Fruit fly (Drosophila melanogaster): ENCODE data around the gene FASN1.
A peak's percentile ranks its signal among the peaks of the same experiment; 100 is the strongest.

The FASN1 gene

dm6 chr2L:3037153-3037579 is 19.2 kb upstream of the FASN1 start, which contains the start of the genes CG17260 and SerRS (continued):
- TF ChIP-seq dimm (GFP tag; IDR thresholded peaks at IDR 0.05) (peak; percentile 73), Atf3 (GFP tag; optimal IDR thresholded peaks at IDR 0.05) (peak; percentile 89), dysf (GFP tag; IDR thresholded peaks at IDR 0.05) (peak; percentile 95), sqz (GFP tag; optimal IDR thresholded peaks at IDR 0.05) (no peak), twi (tag; optimal IDR thresholded peaks at IDR 0.05) (peak; percentile 87), CG4424 (GFP tag; optimal IDR thresholded peaks at IDR 0.05) (peak; percentile 95), Antp (GFP tag; optimal IDR thresholded peaks at IDR 0.05) (peak; percentile 94), br (optimal IDR thresholded peaks at IDR 0.05) (no peak), kah (GFP tag; optimal IDR thresholded peaks at IDR 0.05) (peak; percentile 69), Awh (GFP tag; IDR thresholded peaks at IDR 0.05) (peak; percentile 83), dm (GFP tag; optimal IDR thresholded peaks at IDR 0.05) (peak; percentile 94), zfh1 (GFP tag; IDR thresholded peaks at IDR 0.05) (peak; percentile 91), CG6689 (GFP tag; IDR thresholded peaks at IDR 0.05) (peak; percentile 94), dpn (GFP tag; optimal IDR thresholded peaks at IDR 0.05) (peak; percentile 95 to 96), Kr (GFP tag; optimal IDR thresholded peaks at IDR 0.05) (no peak), CG12155 (GFP tag; optimal IDR thresholded peaks at IDR 0.05) (peak; percentile 94), wdn (GFP tag; IDR thresholded peaks at IDR 0.05) (peak; percentile 88), tna (GFP tag; IDR thresholded peaks at IDR 0.05; ENCODE audit: partially characterized antibody) (no peak), prd (optimal IDR thresholded peaks at IDR 0.05) (no peak), prd (GFP tag; IDR thresholded peaks at IDR 0.05) (peak; percentile 98), bcd (GFP tag; optimal IDR thresholded peaks at IDR 0.05) (peak; percentile 90), CG11723 (GFP tag; optimal IDR thresholded peaks at IDR 0.05) (no peak), nmo (GFP tag; optimal IDR thresholded peaks at IDR 0.05) (peak; percentile 96), CG2199 (GFP tag; IDR thresholded peaks at IDR 0.05) (0 out of 3 replicates have a peak, but pooled peaks have one; percentile 57), eyg (GFP tag; optimal IDR thresholded peaks at IDR 0.05) (peak; percentile 76), TFAM (GFP tag; optimal IDR thresholded peaks at IDR 0.05) (peak; percentile 38), pb (GFP tag; optimal IDR thresholded peaks at IDR 0.05) (peak; percentile 77), unpg (GFP tag; optimal IDR thresholded peaks at IDR 0.05) (peak; percentile 94), MBD-R2 (GFP tag; IDR thresholded peaks at IDR 0.05) (peak; percentile 98), CG3847 (GFP tag; IDR thresholded peaks at IDR 0.05) (peak; percentile 95), nom (GFP tag; optimal IDR thresholded peaks at IDR 0.05) (peak; percentile 67), CG5245 (GFP tag; optimal IDR thresholded peaks at IDR 0.05) (peak; percentile 81), ftz-f1 (GFP tag; optimal IDR thresholded peaks at IDR 0.05) (peak; percentile 66), vnd (GFP tag; IDR thresholded peaks at IDR 0.05; ENCODE audit: partially characterized antibody) (peak; percentile 46; the same call in 1 of the 3 replicates), HmgZ (tag; optimal IDR thresholded peaks at IDR 0.05) (peak; percentile 94), CG14050 (GFP tag; IDR thresholded peaks at IDR 0.05) (peak; percentile 83), shn (GFP tag; optimal IDR thresholded peaks at IDR 0.05) (peak; percentile 93), Lim3 (GFP tag; IDR thresholded peaks at IDR 0.05) (peak; percentile 57; the same call in 1 of the 2 replicates), CG8281 (tag; optimal IDR thresholded peaks at IDR 0.05) (peak; percentile 70), CG8944 (GFP tag; optimal IDR thresholded peaks at IDR 0.05) (peak; percentile 92), Dll (GFP tag; IDR thresholded peaks at IDR 0.05; ENCODE audit: partially characterized antibody) (peak; percentile 69), Poxn (GFP tag; IDR thresholded peaks at IDR 0.05) (peak; percentile 80), H15 (GFP tag; IDR thresholded peaks at IDR 0.05) (peak; percentile 86), eve (GFP tag; optimal IDR thresholded peaks at IDR 0.05) (no peak), Hey (tag; optimal IDR thresholded peaks at IDR 0.05) (no peak), CG3065 (GFP tag; optimal IDR thresholded peaks at IDR 0.05) (peak; percentile 83), z (GFP tag; IDR thresholded peaks at IDR 0.05) (no peak), kni (GFP tag; optimal IDR thresholded peaks at IDR 0.05) (peak; percentile 69), CG2116 (GFP tag; optimal IDR thresholded peaks at IDR 0.05) (peak; percentile 79), CG4854 (GFP tag; optimal IDR thresholded peaks at IDR 0.05) (peak; percentile 87), B-H2 (GFP tag; optimal IDR thresholded peaks at IDR 0.05) (peak; percentile 85), CG10431 (GFP tag; optimal IDR thresholded peaks at IDR 0.05) (peak; percentile 73)
